Worm (Caenorhabditis elegans) whole organism, mixed stage, embryonic: Measurements from ENCODE around the gene smu-2.

Experiments used
- ces-1 ChIP-seq: fragments of 150-350 bp; optimal IDR thresholded peaks from 2 replicates; lab custom pipeline; 2014; ENCODE audit warnings: missing biosample characterization, missing genetic modification reagents, missing genetic modification characterization
- elt-1 ChIP-seq: sonication (generic microtip); optimal IDR thresholded peaks from 2 replicates; lab custom pipeline; 2017; ENCODE audit warnings: missing genetic modification characterization, mild to moderate bottlenecking, missing compliant biosample characterization, antibody characterized with exemption, moderate library complexity, borderline replicate concordance; ENCODE audit not compliant: insufficient read depth
- elt-3 ChIP-seq: fragments of 150-350 bp; optimal IDR thresholded peaks from 2 replicates; lab custom pipeline; 2014; ENCODE audit warnings: missing biosample characterization, missing genetic modification characterization
- mep-1 ChIP-seq: fragments of 150-350 bp; optimal IDR thresholded peaks from 2 replicates; lab custom pipeline; 2017; ENCODE audit warnings: missing biosample characterization, missing genetic modification reagents, missing genetic modification characterization, inconsistent platforms
- pha-4 ChIP-seq: fragments of 150-350 bp; optimal IDR thresholded peaks from 2 replicates; lab custom pipeline; 2018; ENCODE audit warnings: missing biosample characterization, missing genetic modification reagents, missing genetic modification characterization
- unc-62 ChIP-seq: fragments of 150-350 bp; optimal IDR thresholded peaks from 2 replicates; lab custom pipeline; 2014; ENCODE audit warnings: missing biosample characterization, missing genetic modification reagents, missing genetic modification characterization

ce11 chrII:3438280-3438679 lies 43.9 kb upstream of the smu-2 start:
- TF ChIP-seq elt-1 (no peak), mep-1 (tag; lab: Kevin White, UChicago) (no peak), unc-62 (GFP tag; lab: Kevin White, UChicago) (no peak), ces-1 (no peak), elt-3 (no peak), pha-4 (tag; lab: Kevin White, UChicago) (no peak)
